Worm (Caenorhabditis elegans) whole organism, L3 larva: ENCODE results near the gene zfp-1.
A peak's percentile ranks its signal among the peaks of the same experiment; 100 is the strongest.

Experiments
- R02D3.7 ChIP-seq: fragments of 150-350 bp; optimal IDR thresholded peaks from 2 replicates; lab custom pipeline; 2014; ENCODE audit warnings: missing biosample characterization, missing genetic modification characterization
- ZK546.5 ChIP-seq: sonication (generic microtip); optimal IDR thresholded peaks from 2 replicates; lab custom pipeline; 2017; ENCODE audit warnings: missing biosample characterization, missing genetic modification characterization
- aly-2 ChIP-seq: fragments of 150-350 bp; optimal IDR thresholded peaks from 2 replicates; lab custom pipeline; 2014; ENCODE audit warnings: missing biosample characterization, missing genetic modification characterization
- ama-1 ChIP-seq: fragments of 150-350 bp; optimal IDR thresholded peaks from 2 replicates; lab custom pipeline; 2018
- ceh-16 ChIP-seq: sonication (generic microtip); optimal IDR thresholded peaks from 2 replicates; lab custom pipeline; 2017; ENCODE audit warnings: missing biosample characterization, missing genetic modification characterization
- ceh-28 ChIP-seq: fragments of 150-350 bp; optimal IDR thresholded peaks from 2 replicates; lab custom pipeline; 2014; ENCODE audit warnings: missing biosample characterization, missing genetic modification reagents, missing genetic modification characterization
- ceh-82 ChIP-seq: fragments of 150-350 bp; optimal IDR thresholded peaks from 2 replicates; lab custom pipeline; 2014; ENCODE audit warnings: missing biosample characterization, missing genetic modification characterization
- ceh-9 ChIP-seq: sonication (generic microtip); optimal IDR thresholded peaks from 2 replicates; lab custom pipeline; 2018; ENCODE audit warnings: missing biosample characterization, missing genetic modification characterization
- daf-12 ChIP-seq: fragments of 150-350 bp; optimal IDR thresholded peaks from 2 replicates; lab custom pipeline; 2014; ENCODE audit warnings: missing biosample characterization, missing genetic modification reagents, missing genetic modification characterization
- egl-5 ChIP-seq: fragments of 150-350 bp; optimal IDR thresholded peaks from 2 replicates; lab custom pipeline; 2017; ENCODE audit warnings: missing biosample characterization, missing genetic modification reagents, missing genetic modification characterization, inconsistent platforms
- elt-2 ChIP-seq: sonication (generic microtip); optimal IDR thresholded peaks from 2 replicates; lab custom pipeline; 2016; ENCODE audit warnings: missing genetic modification reagents, mild to moderate bottlenecking, missing genetic modification characterization, missing compliant biosample characterization
- elt-3 ChIP-seq, 3 experiments: fragments of 150-350 bp in 1 of 3; sonication (generic microtip) in 2 of 3; optimal IDR thresholded peaks; 2 replicates in 2 of 3; 4 replicates in 1 of 3; lab custom pipeline; 2014 to 2017; ENCODE audit warnings: missing biosample characterization in 3 of 3, missing genetic modification characterization in 3 of 3
- eor-1 ChIP-seq, 2 experiments: fragments of 150-350 bp; optimal IDR thresholded peaks; 2 replicates each; lab custom pipeline; 2014 to 2018; ENCODE audit warnings: missing biosample characterization in 2 of 2, missing genetic modification characterization in 2 of 2
- fkh-10 ChIP-seq: sonication (generic microtip); optimal IDR thresholded peaks from 2 replicates; lab custom pipeline; 2017; ENCODE audit warnings: missing biosample characterization, missing genetic modification reagents, missing genetic modification characterization
- fkh-2 ChIP-seq: fragments of 150-350 bp; optimal IDR thresholded peaks from 2 replicates; lab custom pipeline; 2014; ENCODE audit warnings: missing biosample characterization, missing genetic modification reagents, missing genetic modification characterization
- fos-1 ChIP-seq: fragments of 150-350 bp; optimal IDR thresholded peaks from 2 replicates; lab custom pipeline; 2014; ENCODE audit warnings: missing biosample characterization, missing genetic modification characterization
- hmg-11 ChIP-seq: sonication (generic microtip); optimal IDR thresholded peaks from 2 replicates; lab custom pipeline; 2016; ENCODE audit warnings: missing genetic modification characterization, missing compliant biosample characterization
- jun-1 ChIP-seq: fragments of 150-350 bp; optimal IDR thresholded peaks from 2 replicates; lab custom pipeline; 2014; ENCODE audit warnings: missing biosample characterization, missing genetic modification reagents, missing genetic modification characterization
- lin-15B ChIP-seq: fragments of 150-350 bp; optimal IDR thresholded peaks from 2 replicates; lab custom pipeline; 2014; ENCODE audit warnings: missing biosample characterization, missing genetic modification characterization
- lin-39 ChIP-seq: fragments of 150-350 bp; optimal IDR thresholded peaks from 2 replicates; lab custom pipeline; 2018; ENCODE audit warnings: missing biosample characterization, missing genetic modification reagents, missing genetic modification characterization
- lsy-12 ChIP-seq: sonication (generic microtip); optimal IDR thresholded peaks from 2 replicates; lab custom pipeline; 2016; ENCODE audit warnings: mild to moderate bottlenecking, missing genetic modification characterization, missing compliant biosample characterization
- mdl-1 ChIP-seq: fragments of 150-350 bp; optimal IDR thresholded peaks from 2 replicates; lab custom pipeline; 2014; ENCODE audit warnings: missing biosample characterization, missing genetic modification characterization
- nfya-1 ChIP-seq: sonication (generic microtip); optimal IDR thresholded peaks from 2 replicates; lab custom pipeline; 2017; ENCODE audit warnings: missing genetic modification characterization, mild to moderate bottlenecking, missing compliant biosample characterization, antibody characterized with exemption, moderate library complexity; ENCODE audit not compliant: insufficient read depth
- nhr-12 ChIP-seq: fragments of 150-350 bp; optimal IDR thresholded peaks from 2 replicates; lab custom pipeline; 2014; ENCODE audit warnings: missing biosample characterization, missing genetic modification characterization
- nhr-23 ChIP-seq: fragments of 150-350 bp; optimal IDR thresholded peaks from 2 replicates; lab custom pipeline; 2014; ENCODE audit warnings: missing biosample characterization, missing genetic modification reagents, missing genetic modification characterization
- nhr-25 ChIP-seq: sonication (generic microtip); optimal IDR thresholded peaks from 2 replicates; lab custom pipeline; 2017; ENCODE audit warnings: missing biosample characterization, missing genetic modification characterization
- nhr-43 ChIP-seq: sonication (generic microtip); optimal IDR thresholded peaks from 2 replicates; lab custom pipeline; 2016; ENCODE audit warnings: mild to moderate bottlenecking, missing genetic modification characterization, missing compliant biosample characterization; ENCODE audit not compliant: poor library complexity, severe bottlenecking
- nhr-67 ChIP-seq: fragments of 150-350 bp; optimal IDR thresholded peaks from 2 replicates; lab custom pipeline; 2014; ENCODE audit warnings: missing biosample characterization, missing genetic modification characterization
- nhr-76 ChIP-seq: fragments of 150-350 bp; sonication (generic microtip); optimal IDR thresholded peaks from 5 replicates; lab custom pipeline; 2014; ENCODE audit warnings: missing biosample characterization, missing genetic modification characterization
- nhr-77 ChIP-seq: fragments of 150-350 bp; optimal IDR thresholded peaks from 2 replicates; lab custom pipeline; 2014; ENCODE audit warnings: missing biosample characterization, missing genetic modification characterization
- pha-4 ChIP-seq: fragments of 150-350 bp; optimal IDR thresholded peaks from 2 replicates; lab custom pipeline; 2014; ENCODE audit warnings: missing biosample characterization, missing genetic modification reagents, missing genetic modification characterization
- pqm-1 ChIP-seq: fragments of 150-350 bp; optimal IDR thresholded peaks from 2 replicates; lab custom pipeline; 2017; ENCODE audit warnings: missing biosample characterization, missing genetic modification characterization, inconsistent platforms
- sea-2 ChIP-seq: fragments of 150-350 bp; sonication (generic microtip); optimal IDR thresholded peaks from 4 replicates; lab custom pipeline; 2014; ENCODE audit warnings: missing biosample characterization, missing genetic modification reagents, missing genetic modification characterization
- skn-1 ChIP-seq: fragments of 150-350 bp; optimal IDR thresholded peaks from 2 replicates; lab custom pipeline; 2014; ENCODE audit warnings: missing biosample characterization, missing genetic modification characterization
- snpc-4 ChIP-seq: fragments of 150-350 bp; optimal IDR thresholded peaks from 2 replicates; lab custom pipeline; 2014; ENCODE audit warnings: missing biosample characterization, missing genetic modification characterization
- unc-62 ChIP-seq: fragments of 150-350 bp; sonication (generic microtip); optimal IDR thresholded peaks from 4 replicates; lab custom pipeline; 2014; ENCODE audit warnings: missing biosample characterization, missing genetic modification reagents, missing genetic modification characterization
- ztf-11 ChIP-seq: fragments of 150-350 bp; optimal IDR thresholded peaks from 2 replicates; lab custom pipeline; 2014; ENCODE audit warnings: missing biosample characterization, missing genetic modification characterization
- ztf-4 ChIP-seq: fragments of 150-350 bp; optimal IDR thresholded peaks from 2 replicates; lab custom pipeline; 2014; ENCODE audit warnings: missing biosample characterization, missing genetic modification characterization

Gene zfp-1

ce11 chrIII:8767292-8767829 lies 24.0 kb upstream of the zfp-1 start, which contains the start of gene mig-22:
TSS of gene mig-22 (minus strand) at chrIII:8767342.
- TF ChIP-seq nhr-23 (tag; lab: Kevin White, UChicago), result peak; percentile 17
- no peak for TF ChIP-seq egl-5 (tag; lab: Kevin White, UChicago)
- peak; percentile 83 for TF ChIP-seq nhr-25

- peak; percentile 57 for TF ChIP-seq pha-4 (tag; lab: Kevin White, UChicago)
- no peak for TF ChIP-seq ceh-82 (tag; lab: Kevin White, UChicago)
- peak; percentile 38 for TF ChIP-seq nhr-67
- peak; percentile 32 for TF ChIP-seq elt-2 (tag; lab: Kevin White, UChicago)
- TF ChIP-seq hmg-11 (tag; lab: Kevin White, UChicago), result peak; percentile 86
- TF ChIP-seq fkh-2 (tag; lab: Kevin White, UChicago), result no peak
- TF ChIP-seq ztf-11 (tag; lab: Kevin White, UChicago), result no peak
- TF ChIP-seq ZK546.5 (tag; lab: Kevin White, UChicago), result no peak
- peak; percentile 47 for TF ChIP-seq nhr-23 (tag; lab: Kevin White, UChicago)
- TF ChIP-seq skn-1 (tag; lab: Kevin White, UChicago), result peak; percentile 42
- peak; percentile 48 for TF ChIP-seq ceh-28 (tag; lab: Kevin White, UChicago)
- TF ChIP-seq sea-2, result no peak
- TF ChIP-seq mdl-1 (tag; lab: Kevin White, UChicago), result no peak
- peak; percentile 74 for TF ChIP-seq nhr-43 (tag; lab: Kevin White, UChicago)
- peak; percentile 28 for TF ChIP-seq snpc-4 (tag; lab: Kevin White, UChicago)
- no peak for TF ChIP-seq ztf-4 (tag; lab: Kevin White, UChicago)
- peak; percentile 32 for TF ChIP-seq R02D3.7
- TF ChIP-seq nhr-25, result no peak
- TF ChIP-seq nfya-1 (tag; lab: Kevin White, UChicago), result peak; percentile 59
- TF ChIP-seq pqm-1 (tag; lab: Kevin White, UChicago), result no peak
These were observed 23.4 kb upstream of the zfp-1 start, which contains the start of gene mtss-1 for ce11 chrIII:8767889-8768361. TSS of gene mtss-1 (plus strand) at chrIII:8768311.

ce11 chrIII:8769253-8769652 lies 22.1 kb upstream of the zfp-1 start, which contains the start of gene K02D10.1:
TSS of gene K02D10.1 (plus strand) at chrIII:8769536.
- TF ChIP-seq fkh-10 (GFP tag; lab: Kevin White, UChicago) (no peak), nhr-25 (no peak), lin-39 (tag; lab: Kevin White, UChicago) (no peak), ceh-28 (tag; lab: Kevin White, UChicago) (peak; percentile 29), lsy-12 (no peak), R02D3.7 (no peak), ceh-9 (tag; lab: Kevin White, UChicago) (no peak), nhr-23 (tag; lab: Kevin White, UChicago) (no peak), fos-1 (tag; lab: Kevin White, UChicago) (no peak), nhr-43 (tag; lab: Kevin White, UChicago) (no peak), nhr-67 (no peak), lin-15B (tag; lab: Kevin White, UChicago) (no peak), elt-2 (tag; lab: Kevin White, UChicago) (no peak), daf-12 (tag; lab: Kevin White, UChicago) (no peak), nhr-76 (tag; lab: Kevin White, UChicago) (no peak), egl-5 (tag; lab: Kevin White, UChicago) (no peak), mdl-1 (tag; lab: Kevin White, UChicago) (no peak), ama-1 (lab: Kevin White, UChicago) (peak; percentile 62)

ce11 chrIII:8770243-8770642 lies 21.1 kb upstream of the zfp-1 start:
- TF ChIP-seq nhr-25 (peak; percentile 58), fkh-10 (GFP tag; lab: Kevin White, UChicago) (no peak), nhr-23 (tag; lab: Kevin White, UChicago) (peak; percentile 30)
- TF ChIP-seq, all 47 proteins: peak for 2

- TF ChIP-seq skn-1 (tag; lab: Kevin White, UChicago) (no peak), R02D3.7 (no peak), lin-15B (tag; lab: Kevin White, UChicago) (no peak), elt-3 (tag; optimal IDR thresholded peaks at IDR 0.05; lab: Kevin White, UChicago) (no peak), ZK546.5 (tag; lab: Kevin White, UChicago) (no peak), ztf-11 (tag; lab: Kevin White, UChicago) (no peak), ceh-82 (tag; lab: Kevin White, UChicago) (no peak), aly-2 (tag; lab: Kevin White, UChicago) (no peak), nhr-25 (no peak), nhr-43 (tag; lab: Kevin White, UChicago) (no peak), jun-1 (tag; lab: Kevin White, UChicago) (no peak), nfya-1 (tag; lab: Kevin White, UChicago) (no peak), lsy-12 (no peak), mdl-1 (tag; lab: Kevin White, UChicago) (no peak), ceh-16 (tag; lab: Kevin White, UChicago) (no peak), nhr-77 (tag; lab: Kevin White, UChicago) (no peak), eor-1 (tag; optimal IDR thresholded peaks at IDR 0.05; lab: Kevin White, UChicago) (no peak), nhr-12 (tag; lab: Kevin White, UChicago) (no peak), unc-62 (GFP tag; lab: Kevin White, UChicago) (no peak)
These were observed 20.2 kb upstream of the zfp-1 start, which contains the start of gene K02D10.2 for ce11 chrIII:8771162-8771561. TSS of gene K02D10.2 (minus strand) at chrIII:8771262.
